Fruit fly (Drosophila melanogaster) whole organism, embryonic: Measurements from ENCODE around the gene CG43135.
A peak's percentile ranks its signal among the peaks of the same experiment; 100 is the strongest.

ENCODE experiments used
- Adf1 ChIP-seq: fragments of 200-800 bp; sonication (Bioruptor generic); IDR thresholded peaks from 2 replicates; pipeline ENCODE4 v1.3.6; 2022; ENCODE audit warnings: missing biosample characterization, missing genetic modification characterization
- Atf3 ChIP-seq: fragments of 200-800 bp; sonication (Bioruptor generic); optimal IDR thresholded peaks from 3 replicates; lab custom pipeline; 2016; ENCODE audit warnings: missing biosample characterization, missing genetic modification characterization
- CG10267 ChIP-seq: fragments of 200-800 bp; sonication (Bioruptor generic); optimal IDR thresholded peaks from 2 replicates; lab custom pipeline; 2018; ENCODE audit warnings: missing biosample characterization, mild to moderate bottlenecking, missing genetic modification characterization, moderate library complexity
- CG11085 ChIP-seq: fragments of 200-800 bp; sonication (Bioruptor generic); IDR thresholded peaks from 2 replicates; pipeline ENCODE4 v1.3.6; 2022; ENCODE audit warnings: missing biosample characterization, missing genetic modification characterization
- CG11560 ChIP-seq: fragments of 200-800 bp; sonication (Bioruptor generic); IDR thresholded peaks from 3 replicates; pipeline ENCODE4 v1.3.6; 2022; ENCODE audit warnings: missing biosample characterization, missing genetic modification characterization
- CG11696 ChIP-seq: fragments of 200-800 bp; sonication (Bioruptor generic); IDR thresholded peaks from 2 replicates; pipeline ENCODE4 v1.3.6; 2022; ENCODE audit warnings: missing biosample characterization, missing genetic modification characterization
- CG12071 ChIP-seq: fragments of 200-800 bp; sonication (Bioruptor generic); optimal IDR thresholded peaks from 3 replicates; lab custom pipeline; 2018; ENCODE audit warnings: missing biosample characterization, mild to moderate bottlenecking, missing genetic modification characterization
- CG12219 ChIP-seq: fragments of 200-800 bp; sonication (Bioruptor generic); optimal IDR thresholded peaks from 3 replicates; lab custom pipeline; 2018; ENCODE audit warnings: missing biosample characterization, mild to moderate bottlenecking, missing genetic modification characterization
- CG13296 ChIP-seq: fragments of 200-800 bp; sonication (Bioruptor generic); optimal IDR thresholded peaks from 3 replicates; lab custom pipeline; 2018; ENCODE audit warnings: missing biosample characterization, mild to moderate bottlenecking, missing genetic modification characterization
- CG13624 ChIP-seq: fragments of 200-800 bp; sonication (Bioruptor generic); optimal IDR thresholded peaks from 2 replicates; lab custom pipeline; 2016; ENCODE audit warnings: missing biosample characterization, missing genetic modification characterization
- CG13894 ChIP-seq: fragments of 200-800 bp; sonication (Bioruptor generic); optimal IDR thresholded peaks from 3 replicates; lab custom pipeline; 2018; ENCODE audit warnings: missing biosample characterization, mild to moderate bottlenecking, missing genetic modification characterization, moderate library complexity
- CG15601 ChIP-seq: fragments of 200-800 bp; sonication (Bioruptor generic); optimal IDR thresholded peaks from 3 replicates; lab custom pipeline; 2019; ENCODE audit warnings: missing biosample characterization, mild to moderate bottlenecking, missing genetic modification characterization, moderate library complexity
- CG1603 ChIP-seq: fragments of 200-800 bp; sonication (Bioruptor generic); optimal IDR thresholded peaks from 2 replicates; lab custom pipeline; 2019; ENCODE audit warnings: missing biosample characterization, mild to moderate bottlenecking, missing genetic modification characterization, moderate library complexity
- CG16813 ChIP-seq: fragments of 200-800 bp; sonication (Bioruptor generic); IDR thresholded peaks from 3 replicates; pipeline ENCODE4 v1.3.6; 2022; ENCODE audit warnings: missing biosample characterization, missing genetic modification characterization; ENCODE audit not compliant: partially characterized antibody
- CG17359 ChIP-seq: fragments of 200-800 bp; sonication (Bioruptor generic); optimal IDR thresholded peaks from 3 replicates; lab custom pipeline; 2018; ENCODE audit warnings: missing biosample characterization, mild to moderate bottlenecking, missing genetic modification characterization, moderate library complexity
- CG1832 ChIP-seq: fragments of 200-800 bp; sonication (Bioruptor generic); optimal IDR thresholded peaks from 2 replicates; lab custom pipeline; 2017; ENCODE audit warnings: missing biosample characterization, mild to moderate bottlenecking, missing genetic modification characterization, inconsistent platforms
- CG2712 ChIP-seq: fragments of 200-800 bp; optimal IDR thresholded peaks from 3 replicates; lab custom pipeline; 2019; ENCODE audit warnings: missing biosample characterization, mild to moderate bottlenecking, missing genetic modification characterization, moderate library complexity
- CG2889 ChIP-seq: fragments of 200-800 bp; sonication (Bioruptor generic); IDR thresholded peaks from 3 replicates; pipeline ENCODE4 v1.3.6; 2022; ENCODE audit warnings: missing biosample characterization, missing genetic modification characterization
- CG33557 ChIP-seq: fragments of 200-800 bp; sonication (Bioruptor generic); optimal IDR thresholded peaks from 2 replicates; lab custom pipeline; 2019; ENCODE audit warnings: missing biosample characterization, mild to moderate bottlenecking, missing genetic modification characterization, moderate library complexity
- CG3847 ChIP-seq: fragments of 200-800 bp; sonication (Bioruptor generic); IDR thresholded peaks from 2 replicates; pipeline ENCODE4 v1.3.6; 2022; ENCODE audit warnings: missing biosample characterization, missing genetic modification characterization
- CG6683 ChIP-seq: fragments of 200-800 bp; sonication (Bioruptor generic); optimal IDR thresholded peaks from 2 replicates; lab custom pipeline; 2017; ENCODE audit warnings: missing biosample characterization, mild to moderate bottlenecking, missing genetic modification characterization, missing genetic modification reagents
- CG6689 ChIP-seq: fragments of 200-800 bp; sonication (Bioruptor generic); IDR thresholded peaks from 2 replicates; pipeline ENCODE4 v1.3.6; 2022; ENCODE audit warnings: missing biosample characterization, missing genetic modification characterization
- CG7987 ChIP-seq: fragments of 200-800 bp; sonication (Bioruptor generic); optimal IDR thresholded peaks from 2 replicates; lab custom pipeline; 2018; ENCODE audit warnings: missing biosample characterization, mild to moderate bottlenecking, missing genetic modification characterization, moderate library complexity
- CG9876 ChIP-seq: fragments of 200-800 bp; sonication (Bioruptor generic); optimal IDR thresholded peaks from 2 replicates; lab custom pipeline; 2016; ENCODE audit warnings: missing biosample characterization, missing genetic modification characterization
- Camta ChIP-seq: fragments of 200-800 bp; sonication (Bioruptor generic); optimal IDR thresholded peaks from 2 replicates; lab custom pipeline; 2016; ENCODE audit warnings: missing biosample characterization, missing genetic modification characterization
- H15 ChIP-seq: fragments of 200-800 bp; sonication (Bioruptor generic); IDR thresholded peaks from 3 replicates; pipeline ENCODE4 v1.3.6; 2022; ENCODE audit warnings: missing biosample characterization, missing genetic modification characterization
- H2.0 ChIP-seq: fragments of 200-800 bp; sonication (Bioruptor generic); IDR thresholded peaks from 2 replicates; pipeline ENCODE4 v1.3.6; 2022; ENCODE audit warnings: missing biosample characterization, missing genetic modification characterization
- HHEX ChIP-seq: fragments of 200-800 bp; sonication (Bioruptor generic); optimal IDR thresholded peaks from 3 replicates; lab custom pipeline; 2017; ENCODE audit warnings: missing biosample characterization, mild to moderate bottlenecking, missing genetic modification characterization, missing genetic modification reagents
- Jarid2 ChIP-seq: fragments of 200-800 bp; sonication (Bioruptor generic); optimal IDR thresholded peaks from 3 replicates; lab custom pipeline; 2017; ENCODE audit warnings: mild to moderate bottlenecking, missing biosample characterization, missing genetic modification reagents, missing genetic modification characterization
- Lhr ChIP-seq: fragments of 200-800 bp; sonication (Bioruptor generic); optimal IDR thresholded peaks from 3 replicates; lab custom pipeline; 2017; ENCODE audit warnings: mild to moderate bottlenecking, missing biosample characterization, missing genetic modification reagents, missing genetic modification characterization
- Lim3 ChIP-seq: fragments of 200-800 bp; sonication (Bioruptor generic); IDR thresholded peaks from 2 replicates; pipeline ENCODE4 v1.3.6; 2022; ENCODE audit warnings: missing biosample characterization, missing genetic modification characterization
- Ravus ChIP-seq: fragments of 200-800 bp; sonication (Bioruptor generic); IDR thresholded peaks from 2 replicates; pipeline ENCODE4 v1.3.6; 2022; ENCODE audit warnings: missing biosample characterization, missing genetic modification characterization
- Scr ChIP-seq: fragments of 200-800 bp; sonication (Bioruptor generic); IDR thresholded peaks from 2 replicates; pipeline ENCODE4 v1.3.6; 2022; ENCODE audit warnings: missing biosample characterization, missing genetic modification characterization; ENCODE audit not compliant: partially characterized antibody
- Taf1 ChIP-seq: fragments of 200-800 bp; sonication (Bioruptor generic); IDR thresholded peaks from 2 replicates; pipeline ENCODE4 v1.3.6; 2022; ENCODE audit warnings: missing biosample characterization, missing genetic modification characterization
- aop ChIP-seq: fragments of 200-800 bp; sonication (Bioruptor generic); IDR thresholded peaks from 2 replicates; pipeline ENCODE4 v1.3.6; 2022; ENCODE audit warnings: missing biosample characterization, missing genetic modification characterization
- bcd ChIP-seq: fragments of 200-800 bp; sonication (Bioruptor generic); optimal IDR thresholded peaks from 2 replicates; lab custom pipeline; 2017; ENCODE audit warnings: missing biosample characterization, mild to moderate bottlenecking, missing genetic modification characterization
- chm ChIP-seq: fragments of 200-800 bp; sonication (Bioruptor generic); IDR thresholded peaks from 2 replicates; pipeline ENCODE4 v1.3.6; 2022; ENCODE audit warnings: missing biosample characterization, missing genetic modification characterization
- chn ChIP-seq: fragments of 200-800 bp; sonication (Bioruptor generic); optimal IDR thresholded peaks from 2 replicates; lab custom pipeline; 2016; ENCODE audit warnings: missing biosample characterization, missing genetic modification characterization
- da ChIP-seq: fragments of 200-800 bp; sonication (Bioruptor generic); optimal IDR thresholded peaks from 2 replicates; lab custom pipeline; 2016; ENCODE audit warnings: missing biosample characterization, missing genetic modification characterization
- fd64A ChIP-seq: fragments of 200-800 bp; sonication (Bioruptor generic); optimal IDR thresholded peaks from 3 replicates; lab custom pipeline; 2018; ENCODE audit warnings: missing biosample characterization, mild to moderate bottlenecking, missing genetic modification characterization
- otp ChIP-seq: fragments of 200-800 bp; sonication (Bioruptor generic); IDR thresholded peaks from 3 replicates; pipeline ENCODE4, ENCODE4 v1.3.6; 2022; ENCODE audit warnings: missing biosample characterization, missing genetic modification characterization
- pita ChIP-seq: fragments of 200-800 bp; sonication (Bioruptor generic); optimal IDR thresholded peaks from 2 replicates; lab custom pipeline; 2017; ENCODE audit warnings: missing biosample characterization, mild to moderate bottlenecking, missing genetic modification characterization
- pzg ChIP-seq: fragments of 200-800 bp; sonication (Bioruptor generic); optimal IDR thresholded peaks from 3 replicates; lab custom pipeline; 2018; ENCODE audit warnings: missing biosample characterization, mild to moderate bottlenecking, missing genetic modification characterization, moderate library complexity
- row ChIP-seq: fragments of 200-800 bp; sonication (Bioruptor generic); IDR thresholded peaks from 3 replicates; pipeline ENCODE4 v1.3.6; 2022; ENCODE audit warnings: missing biosample characterization, missing genetic modification characterization
- sens-2 ChIP-seq: fragments of 200-800 bp; sonication (Bioruptor generic); IDR thresholded peaks from 2 replicates; pipeline ENCODE4 v1.3.6; 2022; ENCODE audit warnings: missing biosample characterization, missing genetic modification characterization
- sima ChIP-seq: fragments of 200-800 bp; sonication (Bioruptor generic); optimal IDR thresholded peaks from 2 replicates; lab custom pipeline; 2016; ENCODE audit warnings: missing biosample characterization, missing genetic modification characterization
- sob ChIP-seq: fragments of 200-800 bp; sonication (Bioruptor generic); IDR thresholded peaks from 2 replicates; pipeline ENCODE4 v1.3.6; 2022; ENCODE audit warnings: missing biosample characterization, missing genetic modification characterization
- sqz ChIP-seq: fragments of 200-800 bp; sonication (Bioruptor generic); optimal IDR thresholded peaks from 3 replicates; lab custom pipeline; 2018; ENCODE audit warnings: missing biosample characterization, mild to moderate bottlenecking, missing genetic modification characterization

CG43135 gene

dm6 chrX:4205346-4206178 is 42.6 kb upstream of the CG43135 start, which contains the start of gene Fas2 (continued):
- TF ChIP-seq Atf3: no peak
- peak; percentile 72 for TF ChIP-seq CG12071
- TF ChIP-seq row: peak; percentile 65
- peak; percentile 25 for TF ChIP-seq Camta (GFP tag; lab: Kevin White, UChicago)
- no peak for TF ChIP-seq fd64A
- TF ChIP-seq CG2712 (tag; lab: Kevin White, UChicago): peak; percentile 14
- peak; percentile 9; the same call in 1 of the 3 replicates for TF ChIP-seq H15 (GFP tag; lab: Robert Waterston, UW)
- peak; percentile 32 for TF ChIP-seq CG33557
- peak; percentile 57 for TF ChIP-seq CG17359 (tag; lab: Kevin White, UChicago)
- peak; percentile 56 for TF ChIP-seq CG13894
- TF ChIP-seq HHEX: peak; percentile 31
- TF ChIP-seq bcd (GFP tag; lab: Kevin White, UChicago): peak; percentile 23
- no peak for TF ChIP-seq da (GFP tag; lab: Kevin White, UChicago)
- TF ChIP-seq Ravus (GFP tag; lab: Robert Waterston, UW): no peak
- peak; percentile 24 for TF ChIP-seq CG13296 (GFP tag; lab: Kevin White, UChicago)
- TF ChIP-seq sens-2 (GFP tag; lab: Robert Waterston, UW): 0 out of 2 replicates have a peak, but pooled peaks have one; percentile 37
- TF ChIP-seq CG11696 (GFP tag; lab: Robert Waterston, UW): 0 out of 2 replicates have a peak, but pooled peaks have one; percentile 7
- TF ChIP-seq CG6689 (GFP tag; lab: Robert Waterston, UW): no peak
- peak; percentile 42 for TF ChIP-seq CG7987 (GFP tag; lab: Kevin White, UChicago)
- peak; percentile 15 for TF ChIP-seq pzg (GFP tag; lab: Kevin White, UChicago)
- TF ChIP-seq aop (GFP tag; lab: Robert Waterston, UW): no peak
- TF ChIP-seq Lim3 (GFP tag; lab: Robert Waterston, UW): no peak
- peak; percentile 59 for TF ChIP-seq sqz (GFP tag; lab: Kevin White, UChicago)
- TF ChIP-seq CG11085 (GFP tag; lab: Robert Waterston, UW): 0 out of 2 replicates have a peak, but pooled peaks have one; percentile 9
- TF ChIP-seq CG3847: peak; percentile 5; the same call in 1 of the 2 replicates
- peak; percentile 45 for TF ChIP-seq CG1603 (tag; lab: Kevin White, UChicago)
- TF ChIP-seq CG12219: peak; percentile 11
- TF ChIP-seq CG16813 (GFP tag; lab: Robert Waterston, UW): no peak
- no peak for TF ChIP-seq CG10267 (tag; lab: Kevin White, UChicago)
- TF ChIP-seq H2.0 (GFP tag; lab: Robert Waterston, UW): no peak
- peak; percentile 9 for TF ChIP-seq CG6683 (GFP tag; lab: Kevin White, UChicago)
- TF ChIP-seq CG15601 (tag; lab: Kevin White, UChicago): peak; percentile 6
- peak; percentile 92 for TF ChIP-seq Jarid2 (GFP tag; lab: Kevin White, UChicago)
- TF ChIP-seq CG13624 (GFP tag; lab: Kevin White, UChicago): peak; percentile 47
- peak; percentile 86 for TF ChIP-seq chm (GFP tag; lab: Robert Waterston, UW)
- 0 out of 3 replicates have a peak, but pooled peaks have one; percentile 59 for TF ChIP-seq otp
- peak; percentile 21 for TF ChIP-seq chn
- TF ChIP-seq CG1832 (GFP tag; lab: Kevin White, UChicago): no peak
- peak; percentile 40; the same call in 1 of the 2 replicates for TF ChIP-seq Scr
- peak; percentile 60; the same call in 1 of the 2 replicates for TF ChIP-seq sob (GFP tag; lab: Robert Waterston, UW)
- no peak for TF ChIP-seq pita
- peak; percentile 70; the same call in 1 of the 2 replicates for TF ChIP-seq Adf1 (GFP tag; lab: Robert Waterston, UW)
- no peak for TF ChIP-seq sima (GFP tag; lab: Kevin White, UChicago)
- 0 out of 2 replicates have a peak, but pooled peaks have one; percentile 52 for TF ChIP-seq Taf1 (GFP tag; lab: Robert Waterston, UW)
- peak; percentile 3 for TF ChIP-seq Lhr (GFP tag; lab: Kevin White, UChicago)
- no peak for TF ChIP-seq CG11560 (tag; lab: Robert Waterston, UW)
- 0 out of 3 replicates have a peak, but pooled peaks have one; percentile 56 for TF ChIP-seq CG2889 (GFP tag; lab: Robert Waterston, UW)
- TF ChIP-seq CG9876: no peak
